Worm (Caenorhabditis elegans) whole organism, late embryonic: Measurements from ENCODE around the gene cct-1.
A peak's percentile ranks its signal among the peaks of the same experiment; 100 is the strongest.

Experiments
- C08G9.2 ChIP-seq: sonication (generic microtip); optimal IDR thresholded peaks from 2 replicates; lab custom pipeline; 2016; ENCODE audit warnings: mild to moderate bottlenecking, missing genetic modification characterization, moderate library complexity, missing compliant biosample characterization
- F13H6.1 ChIP-seq: sonication (generic microtip); optimal IDR thresholded peaks from 2 replicates; lab custom pipeline; 2016; ENCODE audit warnings: missing genetic modification characterization, missing compliant biosample characterization
- K09A11.1 ChIP-seq: sonication (generic microtip); optimal IDR thresholded peaks from 2 replicates; lab custom pipeline; 2017; ENCODE audit warnings: antibody characterized with exemption, mild to moderate bottlenecking, missing genetic modification characterization, missing compliant biosample characterization; ENCODE audit not compliant: insufficient read depth
- Y22D7AL.16 ChIP-seq: sonication (generic microtip); optimal IDR thresholded peaks from 2 replicates; lab custom pipeline; 2016; ENCODE audit warnings: missing genetic modification characterization, missing compliant biosample characterization
- ama-1 ChIP-seq: fragments of 150-350 bp; optimal IDR thresholded peaks from 2 replicates; lab custom pipeline; 2014
- ceh-14 ChIP-seq: sonication (generic microtip); optimal IDR thresholded peaks from 2 replicates; lab custom pipeline; 2016; ENCODE audit warnings: missing genotype, missing genetic modification characterization, missing compliant biosample characterization
- ceh-2 ChIP-seq: sonication (generic microtip); optimal IDR thresholded peaks from 2 replicates; lab custom pipeline; 2016; ENCODE audit warnings: missing genotype, missing genetic modification characterization, missing compliant biosample characterization
- ceh-30 ChIP-seq: fragments of 150-350 bp; optimal IDR thresholded peaks from 2 replicates; lab custom pipeline; 2014; ENCODE audit warnings: missing biosample characterization, missing genetic modification characterization
- ceh-34 ChIP-seq: sonication (generic microtip); optimal IDR thresholded peaks from 2 replicates; lab custom pipeline; 2016; ENCODE audit warnings: mild to moderate bottlenecking, missing genetic modification characterization, missing compliant biosample characterization
- ceh-48 ChIP-seq: sonication (generic microtip); optimal IDR thresholded peaks from 2 replicates; lab custom pipeline; 2016; ENCODE audit warnings: missing genetic modification characterization, inconsistent platforms, missing compliant biosample characterization
- ceh-6 ChIP-seq: fragments of 200-800 bp; sonication (Bioruptor generic); optimal IDR thresholded peaks from 2 replicates; lab custom pipeline; 2018; ENCODE audit warnings: mild to moderate bottlenecking, missing genetic modification characterization, missing compliant biosample characterization
- ceh-9 ChIP-seq: sonication (generic microtip); optimal IDR thresholded peaks from 2 replicates; lab custom pipeline; 2016; ENCODE audit warnings: mild to moderate bottlenecking, missing genetic modification characterization, inconsistent platforms, missing compliant biosample characterization
- dve-1 ChIP-seq: sonication (generic microtip); optimal IDR thresholded peaks from 2 replicates; lab custom pipeline; 2017; ENCODE audit warnings: antibody characterized with exemption, mild to moderate bottlenecking, missing genetic modification characterization, missing compliant biosample characterization
- ets-4 ChIP-seq: sonication (generic microtip); optimal IDR thresholded peaks from 2 replicates; lab custom pipeline; 2016; ENCODE audit warnings: missing genetic modification characterization, missing compliant biosample characterization
- fkh-10 ChIP-seq: fragments of 150-350 bp; optimal IDR thresholded peaks from 2 replicates; lab custom pipeline; 2014; ENCODE audit warnings: missing biosample characterization, missing genetic modification reagents, missing genetic modification characterization
- fkh-6 ChIP-seq: sonication (generic microtip); optimal IDR thresholded peaks from 2 replicates; lab custom pipeline; 2016; ENCODE audit warnings: missing genetic modification characterization, missing compliant biosample characterization
- hlh-13 ChIP-seq: fragments of 200-800 bp; sonication (Bioruptor generic); optimal IDR thresholded peaks from 2 replicates; lab custom pipeline; 2018; ENCODE audit warnings: mild to moderate bottlenecking, missing genetic modification characterization, missing compliant biosample characterization
- hlh-30 ChIP-seq: sonication (generic microtip); optimal IDR thresholded peaks from 2 replicates; lab custom pipeline; 2017; ENCODE audit warnings: antibody characterized with exemption, missing genetic modification characterization, missing compliant biosample characterization; ENCODE audit not compliant: insufficient read depth
- lim-6 ChIP-seq: sonication (generic microtip); optimal IDR thresholded peaks from 2 replicates; lab custom pipeline; 2016; ENCODE audit warnings: missing genetic modification characterization, missing compliant biosample characterization
- nfya-1 ChIP-seq: sonication (generic microtip); optimal IDR thresholded peaks from 2 replicates; lab custom pipeline; 2017; ENCODE audit warnings: missing genetic modification characterization, mild to moderate bottlenecking, missing compliant biosample characterization, antibody characterized with exemption, moderate library complexity
- nhr-11 ChIP-seq: fragments of 150-350 bp; optimal IDR thresholded peaks from 2 replicates; lab custom pipeline; 2014; ENCODE audit warnings: missing biosample characterization, missing genetic modification characterization
- odd-2 ChIP-seq: sonication (generic microtip); optimal IDR thresholded peaks from 2 replicates; lab custom pipeline; 2017; ENCODE audit warnings: antibody characterized with exemption, mild to moderate bottlenecking, missing genetic modification characterization, missing compliant biosample characterization
- pax-1 ChIP-seq: fragments of 150-350 bp; optimal IDR thresholded peaks from 2 replicates; lab custom pipeline; 2014; ENCODE audit warnings: missing biosample characterization, missing genetic modification characterization
- pha-4 ChIP-seq: fragments of 150-350 bp; optimal IDR thresholded peaks from 2 replicates; lab custom pipeline; 2018; ENCODE audit warnings: missing biosample characterization, missing genetic modification reagents, missing genetic modification characterization
- pros-1 ChIP-seq: fragments of 150-350 bp; optimal IDR thresholded peaks from 2 replicates; lab custom pipeline; 2014; ENCODE audit warnings: missing biosample characterization, missing genetic modification reagents, missing genetic modification characterization
- rnt-1 ChIP-seq: sonication (generic microtip); optimal IDR thresholded peaks from 2 replicates; lab custom pipeline; 2016; ENCODE audit warnings: missing genetic modification characterization, missing compliant biosample characterization
- sdc-2 ChIP-seq: sonication (generic microtip); optimal IDR thresholded peaks from 2 replicates; lab custom pipeline; 2016; ENCODE audit warnings: missing genotype, missing genetic modification characterization, missing compliant biosample characterization
- sox-2 ChIP-seq: fragments of 200-800 bp; sonication (Bioruptor generic); IDR thresholded peaks from 2 replicates; pipeline ENCODE4 v1.3.6; 2022; ENCODE audit warnings: missing genetic modification reagents, missing genetic modification characterization, missing compliant biosample characterization
- sox-4 ChIP-seq: sonication (generic microtip); optimal IDR thresholded peaks from 2 replicates; lab custom pipeline; 2017; ENCODE audit warnings: mild to moderate bottlenecking, missing genetic modification characterization, inconsistent platforms, missing compliant biosample characterization
- syd-9 ChIP-seq: sonication (generic microtip); optimal IDR thresholded peaks from 2 replicates; lab custom pipeline; 2016; ENCODE audit warnings: mild to moderate bottlenecking, missing genetic modification characterization, moderate library complexity, missing compliant biosample characterization
- tbx-7 ChIP-seq: sonication (generic microtip); optimal IDR thresholded peaks from 2 replicates; lab custom pipeline; 2016; ENCODE audit warnings: missing genotype, missing genetic modification characterization, missing compliant biosample characterization
- ttx-3 ChIP-seq: sonication (generic microtip); optimal IDR thresholded peaks from 2 replicates; lab custom pipeline; 2016; ENCODE audit warnings: missing genetic modification reagents, missing genetic modification characterization, missing compliant biosample characterization
- unc-3 ChIP-seq, 2 experiments: fragments of 200-800 bp in 1 of 2; sonication (Bioruptor generic) in 1 of 2; sonication (generic microtip) in 1 of 2; conservative IDR thresholded peaks in 1 of 2; optimal IDR thresholded peaks in 1 of 2; 2 replicates each; pipeline versions ENCODE4 v1.3.6 to Lab custom; 2016 to 2022; ENCODE audit warnings: missing compliant biosample characterization in 2 of 2, missing genetic modification characterization in 2 of 2, missing genetic modification reagents in 1 of 2
- unc-42 ChIP-seq: sonication (generic microtip); optimal IDR thresholded peaks from 2 replicates; lab custom pipeline; 2016; ENCODE audit warnings: missing genotype, missing genetic modification characterization, missing compliant biosample characterization
- unc-55 ChIP-seq: sonication (generic microtip); optimal IDR thresholded peaks from 2 replicates; lab custom pipeline; 2017; ENCODE audit warnings: missing biosample characterization, missing genetic modification reagents, missing genetic modification characterization

Gene cct-1

DNA sequence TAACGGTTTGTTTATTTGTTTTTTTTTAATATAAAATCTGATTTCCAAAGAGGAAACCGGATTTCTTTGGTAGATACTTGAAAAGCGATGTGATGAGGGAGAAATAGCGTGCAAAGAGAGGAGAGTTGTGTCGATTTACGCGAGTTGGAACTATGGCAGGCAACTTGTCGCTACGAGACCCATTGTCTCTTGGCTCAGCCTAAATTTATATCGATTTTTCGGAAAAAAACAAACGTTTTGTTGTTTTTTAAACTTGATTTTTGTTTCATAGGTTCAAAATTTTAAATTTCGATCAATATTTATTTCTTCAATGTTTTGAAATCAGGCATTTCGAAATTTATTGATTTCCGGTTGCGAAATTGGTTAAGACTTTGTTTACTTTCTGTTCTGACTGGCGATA is 31.2 kb downstream of the cct-1 start, which contains the start of gene M110.3:
Gene M110.3, minus strand, starts transcription at position 184 of the 400 bp plus-strand sequence.
- peak; percentile 20 for TF ChIP-seq unc-55 (GFP tag; lab: Kevin White, UChicago)
- peak; percentile 78 for TF ChIP-seq ceh-48 (tag; lab: Kevin White, UChicago)
- no peak for TF ChIP-seq lim-6 (tag; lab: Kevin White, UChicago)
- TF ChIP-seq syd-9 (tag; lab: Kevin White, UChicago): no peak
- TF ChIP-seq Y22D7AL.16 (tag; lab: Kevin White, UChicago): no peak
- no peak for TF ChIP-seq ttx-3 (tag; lab: Kevin White, UChicago)
- TF ChIP-seq hlh-30 (tag; lab: Kevin White, UChicago): no peak
- no peak for TF ChIP-seq fkh-6 (tag; lab: Kevin White, UChicago)
- no peak for TF ChIP-seq K09A11.1 (tag; lab: Kevin White, UChicago)
- TF ChIP-seq ceh-6: no peak
- TF ChIP-seq nhr-11 (tag; lab: Kevin White, UChicago): no peak
- peak; percentile 9 for TF ChIP-seq pax-1 (tag; lab: Kevin White, UChicago)
- TF ChIP-seq hlh-13: no peak
- TF ChIP-seq unc-42: peak; percentile 37
- no peak for TF ChIP-seq F13H6.1
- TF ChIP-seq tbx-7 (tag; lab: Kevin White, UChicago): no peak
- peak; percentile 32 for TF ChIP-seq ceh-34 (tag; lab: Kevin White, UChicago)
- no peak for TF ChIP-seq sdc-2 (tag; lab: Kevin White, UChicago)
- peak; percentile 21 for TF ChIP-seq ets-4 (tag; lab: Kevin White, UChicago)
- no peak for TF ChIP-seq ceh-14
- TF ChIP-seq nfya-1 (tag; lab: Kevin White, UChicago): peak; percentile 20
- TF ChIP-seq rnt-1: no peak
- TF ChIP-seq sox-2 (GFP tag; lab: Robert Waterston, UW): no peak
- peak; percentile 20 for TF ChIP-seq dve-1 (tag; lab: Kevin White, UChicago)
- no peak for TF ChIP-seq pros-1

DNA sequence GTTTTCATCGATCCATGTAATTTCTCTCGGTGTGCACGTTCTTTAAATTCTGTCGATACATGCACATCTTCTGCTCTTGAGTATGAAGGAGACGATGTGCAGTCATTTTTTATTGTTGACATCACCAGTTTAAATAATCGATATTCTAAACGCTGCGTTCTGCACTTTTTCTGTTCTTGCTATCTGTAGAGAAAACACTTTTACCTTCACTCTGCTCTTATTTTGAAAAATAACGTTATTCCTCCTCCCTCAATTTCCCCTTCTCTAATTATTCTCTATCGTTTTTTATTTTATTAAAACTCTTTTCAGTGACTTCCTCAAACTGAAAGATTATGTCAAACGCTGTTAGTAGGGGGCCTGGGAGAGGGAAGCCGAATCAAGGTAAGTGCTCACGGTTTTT is 31.7 kb downstream of the cct-1 start, which contains the start of gene ifg-1:
Gene ifg-1, plus strand, starts transcription at position 301 of the 400 bp plus-strand sequence.
- TF ChIP-seq ceh-30 (tag; lab: Kevin White, UChicago): no peak
- TF ChIP-seq pros-1: no peak
- no peak for TF ChIP-seq pax-1 (tag; lab: Kevin White, UChicago)
- no peak for TF ChIP-seq ceh-9 (tag; lab: Kevin White, UChicago)
- TF ChIP-seq unc-3 (GFP tag; conservative IDR thresholded peaks at IDR 0.05; lab: Robert Waterston, UW): no peak
- no peak for TF ChIP-seq unc-3 (tag; optimal IDR thresholded peaks at IDR 0.05; lab: Kevin White, UChicago)

DNA sequence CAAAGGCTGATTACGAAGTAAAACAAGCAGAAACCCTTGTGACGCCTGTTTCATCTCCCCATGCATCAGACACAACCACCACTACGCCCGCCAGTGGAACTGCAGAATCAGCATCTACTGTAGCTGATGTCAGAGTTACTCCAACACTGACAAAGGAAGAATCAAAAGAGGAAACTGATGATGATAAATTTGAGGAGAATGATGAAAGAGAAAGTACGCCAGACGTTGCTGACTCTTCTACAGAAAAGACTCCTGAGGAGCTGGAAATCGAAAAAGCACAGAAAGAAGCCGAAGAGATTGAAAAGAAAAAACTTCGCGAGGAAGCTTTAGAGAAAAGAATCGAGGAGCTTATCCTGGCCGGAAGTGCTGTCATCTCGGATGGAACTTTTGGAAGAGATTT is 33.0 kb downstream of the cct-1 start:
- TF ChIP-seq pax-1 (tag; lab: Kevin White, UChicago) (no peak), fkh-10 (GFP tag; lab: Kevin White, UChicago) (no peak), sox-4 (no peak)
- TF ChIP-seq, all 69 proteins: peak for 0

DNA sequence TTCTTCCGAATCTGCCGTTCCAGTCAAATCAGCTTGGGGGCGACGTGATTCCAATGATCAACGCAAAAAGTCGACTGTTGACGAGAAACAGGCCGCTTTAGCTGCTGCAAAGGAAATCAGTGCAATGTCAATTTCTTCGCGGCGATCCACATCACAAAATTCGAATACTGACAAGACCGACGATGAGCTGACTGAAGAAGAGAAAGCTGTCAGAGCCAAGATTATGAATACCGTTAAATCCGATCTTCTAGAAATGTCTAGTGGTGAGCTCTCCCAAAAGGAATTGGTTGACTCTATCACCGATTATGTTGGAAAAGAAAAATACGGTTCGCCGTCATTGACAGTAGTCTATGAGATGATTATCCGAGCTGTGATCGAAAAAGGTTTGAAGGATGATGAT is 35.0 kb downstream of the cct-1 start:
- TF ChIP-seq odd-2 (tag; lab: Kevin White, UChicago) (no peak), sox-4 (no peak), tbx-7 (tag; lab: Kevin White, UChicago) (no peak), ceh-2 (tag; lab: Kevin White, UChicago) (no peak), ama-1 (lab: Kevin White, UChicago) (no peak), pha-4 (tag; lab: Kevin White, UChicago) (no peak), C08G9.2 (no peak), fkh-10 (GFP tag; lab: Kevin White, UChicago) (no peak)
- TF ChIP-seq, all 69 proteins: peak for 0
